Worm (Caenorhabditis elegans) whole organism, L4 larva: ENCODE results near the gene nspd-4.

ENCODE experiments used
- F10B5.3 ChIP-seq: sonication (generic microtip); optimal IDR thresholded peaks from 2 replicates; lab custom pipeline; 2016; ENCODE audit warnings: mild to moderate bottlenecking, missing genetic modification characterization, missing compliant biosample characterization
- aly-2 ChIP-seq: sonication (generic microtip); optimal IDR thresholded peaks from 2 replicates; lab custom pipeline; 2018; ENCODE audit warnings: missing biosample characterization, missing genetic modification characterization
- ama-1 ChIP-seq: fragments of 150-350 bp; optimal IDR thresholded peaks from 2 replicates; lab custom pipeline; 2014; ENCODE audit warnings: inconsistent platforms, mixed read lengths
- attf-4 ChIP-seq: sonication (generic microtip); optimal IDR thresholded peaks from 3 replicates; lab custom pipeline; 2017; ENCODE audit warnings: missing biosample characterization, missing genetic modification characterization
- daf-12 ChIP-seq: fragments of 150-350 bp; optimal IDR thresholded peaks from 2 replicates; lab custom pipeline; 2014; ENCODE audit warnings: missing biosample characterization, missing genetic modification reagents, missing genetic modification characterization
- dve-1 ChIP-seq: sonication (generic microtip); optimal IDR thresholded peaks from 2 replicates; lab custom pipeline; 2017; ENCODE audit warnings: antibody characterized with exemption, mild to moderate bottlenecking, missing genetic modification characterization, missing compliant biosample characterization; ENCODE audit not compliant: insufficient read depth
- hlh-30 ChIP-seq: sonication (generic microtip); optimal IDR thresholded peaks from 2 replicates; lab custom pipeline; 2017; ENCODE audit warnings: antibody characterized with exemption, mild to moderate bottlenecking, missing genetic modification characterization, missing compliant biosample characterization; ENCODE audit not compliant: insufficient read depth
- lin-39 ChIP-seq: fragments of 150-350 bp; optimal IDR thresholded peaks from 2 replicates; lab custom pipeline; 2014; ENCODE audit warnings: missing biosample characterization, missing genetic modification reagents, missing genetic modification characterization
- mdl-1 ChIP-seq, 2 experiments: fragments of 150-350 bp in 1 of 2; sonication (generic microtip) in 1 of 2; optimal IDR thresholded peaks; 2 replicates each; lab custom pipeline; 2014 to 2017; ENCODE audit warnings: missing biosample characterization in 2 of 2, missing genetic modification characterization in 2 of 2
- nhr-28 ChIP-seq: fragments of 150-350 bp; optimal IDR thresholded peaks from 2 replicates; lab custom pipeline; 2014; ENCODE audit warnings: missing biosample characterization, missing genetic modification characterization
- nhr-76 ChIP-seq: fragments of 150-350 bp; optimal IDR thresholded peaks from 2 replicates; lab custom pipeline; 2014; ENCODE audit warnings: missing biosample characterization, missing genetic modification characterization
- unc-62 ChIP-seq, 3 experiments: fragments of 150-350 bp in 1 of 3; sonication (generic microtip); optimal IDR thresholded peaks in 2 of 3; peaks in 1 of 3; 1 replicate in 1 of 3; 2 replicates in 2 of 3; lab custom pipeline; 2014 to 2017; ENCODE audit warnings: missing biosample characterization in 3 of 3, missing genetic modification characterization in 3 of 3, missing genetic modification reagents in 3 of 3, missing genotype in 1 of 3
- zip-2 ChIP-seq: fragments of 150-350 bp; optimal IDR thresholded peaks from 2 replicates; lab custom pipeline; 2014; ENCODE audit warnings: missing biosample characterization, missing genetic modification characterization

DNA sequence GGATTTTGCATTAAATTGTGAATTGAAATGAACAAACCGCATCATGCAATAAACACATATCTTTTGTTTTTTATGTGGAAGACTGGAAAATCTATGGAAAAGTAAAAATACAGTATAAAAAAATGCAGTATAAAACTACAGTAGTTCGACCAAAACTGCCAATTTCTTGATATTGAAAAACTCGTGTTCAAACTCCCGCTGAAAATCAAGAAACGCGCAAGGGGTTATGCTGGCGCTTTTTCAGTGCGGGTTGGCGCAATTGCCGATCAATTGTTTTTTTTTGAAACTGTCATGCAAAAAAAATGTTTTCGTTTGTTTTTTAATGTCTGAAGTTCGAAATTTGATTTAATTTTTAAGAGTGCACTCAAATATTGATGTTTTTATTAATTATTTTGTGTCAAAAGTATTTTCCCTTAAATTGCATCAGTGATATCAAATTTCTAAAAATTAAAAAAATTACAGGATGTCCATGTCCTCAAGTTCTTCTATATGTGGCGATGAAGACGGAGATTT lies 9.2 kb downstream of the nspd-4 start, which contains the start of gene dnj-9:
- TF ChIP-seq dve-1 (peak; percentile 98), hlh-30 (tag; lab: Kevin White, UChicago) (peak; percentile 88), nhr-76 (tag; lab: Kevin White, UChicago) (peak; percentile 41), mdl-1 (tag; optimal IDR thresholded peaks at IDR 0.05; lab: Kevin White, UChicago) (peak in 1 of 2 experiments; percentile 51), attf-4 (tag; lab: Kevin White, UChicago) (no peak), F10B5.3 (tag; lab: Kevin White, UChicago) (peak; percentile 93), nhr-28 (tag; lab: Kevin White, UChicago) (peak; percentile 83), daf-12 (tag; lab: Kevin White, UChicago) (no peak), ama-1 (lab: Kevin White, UChicago) (no peak), lin-39 (tag; lab: Kevin White, UChicago) (no peak), zip-2 (tag; lab: Kevin White, UChicago) (peak; percentile 64), unc-62 (GFP tag; optimal IDR thresholded peaks at IDR 0.05 in 1 of 2; lab: Kevin White, UChicago) (peak in 1 of 2 experiments; percentile 98), unc-62 (tag; optimal IDR thresholded peaks at IDR 0.05; lab: Kevin White, UChicago) (no peak), aly-2 (tag; lab: Kevin White, UChicago) (no peak)
